Worm (Caenorhabditis elegans) whole organism, L4 larva: ENCODE results near the gene R09A8.1.

Source experiments
- D1046.2 ChIP-seq: fragments of 200-800 bp; sonication (Bioruptor generic); IDR thresholded peaks from 2 replicates; pipeline ENCODE4 v1.3.6; 2022; ENCODE audit warnings: missing genetic modification characterization, missing compliant biosample characterization
- F26F4.8 ChIP-seq: fragments of 200-800 bp; sonication (Bioruptor generic); conservative IDR thresholded peaks from 2 replicates; pipeline ENCODE4 v1.3.6; 2022; ENCODE audit warnings: missing genetic modification characterization, missing compliant biosample characterization
- R02D3.7 ChIP-seq: fragments of 150-350 bp; sonication (generic microtip); optimal IDR thresholded peaks from 3 replicates; lab custom pipeline; 2014; ENCODE audit warnings: missing biosample characterization, missing genetic modification characterization
- aha-1 ChIP-seq: fragments of 150-350 bp; peaks from one replicate; lab custom pipeline; 2014; ENCODE audit warnings: missing biosample characterization, missing genetic modification characterization
- aly-2 ChIP-seq: sonication (generic microtip); optimal IDR thresholded peaks from 2 replicates; lab custom pipeline; 2018; ENCODE audit warnings: missing biosample characterization, missing genetic modification characterization
- ama-1 ChIP-seq: fragments of 150-350 bp; optimal IDR thresholded peaks from 2 replicates; lab custom pipeline; 2014; ENCODE audit warnings: inconsistent platforms, mixed read lengths
- attf-4 ChIP-seq: sonication (generic microtip); optimal IDR thresholded peaks from 3 replicates; lab custom pipeline; 2017; ENCODE audit warnings: missing biosample characterization, missing genetic modification characterization
- ceh-32 ChIP-seq: sonication (generic microtip); optimal IDR thresholded peaks from 2 replicates; lab custom pipeline; 2016; ENCODE audit warnings: mild to moderate bottlenecking, missing genetic modification characterization, missing compliant biosample characterization; ENCODE audit not compliant: poor library complexity
- ceh-44 ChIP-seq: fragments of 200-800 bp; sonication (Bioruptor generic); IDR thresholded peaks from 2 replicates; pipeline ENCODE4 v1.3.6; 2022; ENCODE audit warnings: missing genetic modification reagents, missing genetic modification characterization, missing compliant biosample characterization
- ceh-62 ChIP-seq: sonication (generic microtip); optimal IDR thresholded peaks from 2 replicates; lab custom pipeline; 2017; ENCODE audit warnings: missing biosample characterization, missing genetic modification characterization
- cey-2 ChIP-seq: sonication (generic microtip); optimal IDR thresholded peaks from 3 replicates; lab custom pipeline; 2017; ENCODE audit warnings: missing genetic modification characterization, mild to moderate bottlenecking, missing compliant biosample characterization, antibody characterized with exemption, borderline replicate concordance; ENCODE audit not compliant: insufficient read depth
- ctbp-1 ChIP-seq: fragments of 200-800 bp; sonication (Bioruptor generic); IDR thresholded peaks from 2 replicates; pipeline ENCODE4 v1.3.6; 2022; ENCODE audit warnings: missing genetic modification reagents, missing genetic modification characterization, missing compliant biosample characterization
- daf-12 ChIP-seq: fragments of 150-350 bp; optimal IDR thresholded peaks from 2 replicates; lab custom pipeline; 2014; ENCODE audit warnings: missing biosample characterization, missing genetic modification reagents, missing genetic modification characterization
- daf-8 ChIP-seq: fragments of 200-800 bp; sonication (Bioruptor generic); IDR thresholded peaks from 2 replicates; pipeline ENCODE4 v1.3.6; 2022; ENCODE audit warnings: missing genetic modification characterization, missing compliant biosample characterization
- dmd-8 ChIP-seq: fragments of 200-800 bp; sonication (Bioruptor generic); IDR thresholded peaks from 2 replicates; pipeline ENCODE4 v1.3.6; 2022; ENCODE audit warnings: missing genetic modification characterization, missing compliant biosample characterization
- duxl-1 ChIP-seq: sonication (generic microtip); optimal IDR thresholded peaks from 2 replicates; lab custom pipeline; 2016; ENCODE audit warnings: mild to moderate bottlenecking, missing genetic modification characterization, moderate library complexity, missing compliant biosample characterization; ENCODE audit not compliant: poor library complexity
- fos-1 ChIP-seq: fragments of 150-350 bp; optimal IDR thresholded peaks from 2 replicates; lab custom pipeline; 2014; ENCODE audit warnings: missing biosample characterization, missing genetic modification characterization
- hif-1 ChIP-seq, 2 experiments: sonication (generic microtip); optimal IDR thresholded peaks; 2 replicates each; lab custom pipeline; 2016 to 2017; ENCODE audit warnings: missing compliant biosample characterization in 2 of 2, missing genetic modification characterization in 2 of 2, missing genetic modification reagents in 2 of 2, missing genotype in 2 of 2, mild to moderate bottlenecking in 1 of 2
- hlh-30 ChIP-seq: sonication (generic microtip); optimal IDR thresholded peaks from 2 replicates; lab custom pipeline; 2017; ENCODE audit warnings: antibody characterized with exemption, mild to moderate bottlenecking, missing genetic modification characterization, missing compliant biosample characterization; ENCODE audit not compliant: insufficient read depth
- lim-7 ChIP-seq: fragments of 200-800 bp; sonication (Bioruptor generic); IDR thresholded peaks from 2 replicates; pipeline ENCODE4 v1.3.6; 2022; ENCODE audit warnings: missing genetic modification characterization, missing compliant biosample characterization
- lin-13 ChIP-seq: fragments of 150-350 bp; optimal IDR thresholded peaks from 2 replicates; lab custom pipeline; 2014; ENCODE audit warnings: missing biosample characterization, missing genetic modification reagents, missing genetic modification characterization
- lin-15B ChIP-seq: fragments of 150-350 bp; sonication (generic microtip); optimal IDR thresholded peaks from 3 replicates; lab custom pipeline; 2014; ENCODE audit warnings: missing biosample characterization, missing genetic modification characterization
- lin-38 ChIP-seq: fragments of 200-800 bp; sonication (Bioruptor generic); IDR thresholded peaks from 2 replicates; pipeline ENCODE4 v1.3.6; 2022; ENCODE audit warnings: missing genetic modification reagents, missing genetic modification characterization, missing compliant biosample characterization
- madf-9 ChIP-seq: fragments of 200-800 bp; sonication (Bioruptor generic); conservative IDR thresholded peaks from 2 replicates; pipeline ENCODE4 v1.3.6; 2022; ENCODE audit warnings: missing genetic modification reagents, missing genetic modification characterization, missing compliant biosample characterization
- nhr-10 ChIP-seq: fragments of 150-350 bp; optimal IDR thresholded peaks from 2 replicates; lab custom pipeline; 2014; ENCODE audit warnings: missing biosample characterization, missing genetic modification characterization
- nhr-102 ChIP-seq: sonication (generic microtip); optimal IDR thresholded peaks from 2 replicates; lab custom pipeline; 2016; ENCODE audit warnings: mild to moderate bottlenecking, missing genetic modification characterization, moderate library complexity, missing compliant biosample characterization
- nhr-11 ChIP-seq: fragments of 150-350 bp; optimal IDR thresholded peaks from 2 replicates; lab custom pipeline; 2014; ENCODE audit warnings: missing biosample characterization, missing genetic modification characterization
- nhr-111 ChIP-seq: fragments of 200-800 bp; sonication (Bioruptor generic); optimal IDR thresholded peaks from 2 replicates; lab custom pipeline; 2018; ENCODE audit warnings: mild to moderate bottlenecking, missing genetic modification characterization, missing compliant biosample characterization
- nhr-42 ChIP-seq: fragments of 200-800 bp; sonication (Bioruptor generic); IDR thresholded peaks from 2 replicates; pipeline ENCODE4 v1.3.6; 2022; ENCODE audit warnings: missing genetic modification characterization, missing compliant biosample characterization
- nhr-77 ChIP-seq: fragments of 150-350 bp; optimal IDR thresholded peaks from 2 replicates; lab custom pipeline; 2014; ENCODE audit warnings: missing biosample characterization, missing genetic modification characterization
- pha-4 ChIP-seq, 2 experiments: fragments of 150-350 bp in 1 of 2; fragments of 200-800 bp in 1 of 2; sonication (Bioruptor generic) in 1 of 2; IDR thresholded peaks in 1 of 2; optimal IDR thresholded peaks in 1 of 2; 2 replicates each; pipeline versions ENCODE4 v1.3.6 to Lab custom; 2014 to 2022; ENCODE audit warnings: missing genetic modification characterization in 2 of 2, missing genetic modification reagents in 2 of 2, missing biosample characterization in 1 of 2, missing compliant biosample characterization in 1 of 2
- php-3 ChIP-seq: fragments of 200-800 bp; sonication (Bioruptor generic); IDR thresholded peaks from 2 replicates; pipeline ENCODE4 v1.3.6; 2022; ENCODE audit warnings: missing genetic modification reagents, missing genetic modification characterization, missing compliant biosample characterization
- set-16 ChIP-seq: fragments of 200-800 bp; sonication (Bioruptor generic); IDR thresholded peaks from 2 replicates; pipeline ENCODE4 v1.3.6; 2022; ENCODE audit warnings: missing genetic modification reagents, missing genetic modification characterization, missing compliant biosample characterization
- skn-1 ChIP-seq: fragments of 150-350 bp; optimal IDR thresholded peaks from 2 replicates; lab custom pipeline; 2014; ENCODE audit warnings: missing biosample characterization, missing genetic modification characterization
- snpc-1.2 ChIP-seq: fragments of 200-800 bp; sonication (Bioruptor generic); IDR thresholded peaks from 2 replicates; pipeline ENCODE4 v1.3.6; 2022; ENCODE audit warnings: missing genetic modification reagents, missing genetic modification characterization, missing compliant biosample characterization
- tra-1 ChIP-seq: fragments of 200-800 bp; sonication (Bioruptor generic); IDR thresholded peaks from 2 replicates; pipeline ENCODE4 v1.3.6; 2022; ENCODE audit warnings: missing genetic modification reagents, missing genetic modification characterization, missing compliant biosample characterization
- zip-11 ChIP-seq: fragments of 200-800 bp; sonication (Bioruptor generic); IDR thresholded peaks from 2 replicates; pipeline ENCODE4 v1.3.6; 2022; ENCODE audit warnings: missing genetic modification characterization, missing compliant biosample characterization
- ztf-11 ChIP-seq: fragments of 150-350 bp; optimal IDR thresholded peaks from 2 replicates; lab custom pipeline; 2014; ENCODE audit warnings: missing biosample characterization, missing genetic modification characterization

Gene R09A8.1

DNA sequence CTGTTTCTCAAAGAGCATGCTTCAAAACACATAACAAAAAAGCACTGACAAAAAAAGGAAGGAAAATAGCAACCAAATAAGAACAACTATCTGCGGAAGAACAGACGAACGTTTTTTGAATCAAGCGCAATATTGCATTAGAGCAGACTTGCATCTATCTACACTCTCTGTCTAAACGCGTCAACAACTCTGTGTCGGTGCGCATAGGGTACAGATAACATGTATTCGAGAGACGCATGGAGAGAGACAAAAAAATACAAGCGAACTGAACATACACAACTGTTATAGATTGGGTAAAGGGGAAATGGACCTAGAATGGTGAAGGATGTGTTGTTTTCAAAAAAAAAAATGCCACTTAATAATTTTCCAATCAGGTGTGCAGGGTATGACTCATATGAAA, 21.5 kb downstream of the R09A8.1 start (continued):
- no peak for TF ChIP-seq duxl-1 (tag; lab: Kevin White, UChicago)
- no peak for TF ChIP-seq dmd-8 (GFP tag; lab: Robert Waterston, UW)
- no peak for TF ChIP-seq F26F4.8 (GFP tag; lab: Robert Waterston, UW)
- no peak for TF ChIP-seq php-3
- no peak for TF ChIP-seq nhr-10 (tag; lab: Kevin White, UChicago)
- TF ChIP-seq lin-38 (GFP tag; lab: Robert Waterston, UW): peak; percentile 80
- no peak for TF ChIP-seq ctbp-1 (GFP tag; lab: Robert Waterston, UW)
- no peak for TF ChIP-seq hif-1 (tag; optimal IDR thresholded peaks at IDR 0.05; lab: Kevin White, UChicago)
- TF ChIP-seq nhr-102: peak; percentile 2
- no peak for TF ChIP-seq ceh-32 (tag; lab: Kevin White, UChicago)
- no peak for TF ChIP-seq attf-4 (tag; lab: Kevin White, UChicago)
- TF ChIP-seq hlh-30: peak; percentile 27
- no peak for TF ChIP-seq daf-8
- TF ChIP-seq snpc-1.2 (GFP tag; lab: Robert Waterston, UW): no peak

- TF ChIP-seq ama-1 (lab: Kevin White, UChicago) (no peak), skn-1 (tag; lab: Kevin White, UChicago) (no peak), nhr-77 (tag; lab: Kevin White, UChicago) (no peak), lin-15B (tag; lab: Kevin White, UChicago) (no peak), set-16 (GFP tag; lab: Robert Waterston, UW) (peak; percentile 91), lim-7 (0 out of 2 replicates have a peak, but pooled peaks have one; percentile 4), nhr-102 (no peak), ceh-44 (GFP tag; lab: Robert Waterston, UW) (no peak), lin-38 (GFP tag; lab: Robert Waterston, UW) (no peak), D1046.2 (GFP tag; lab: Robert Waterston, UW) (0 out of 2 replicates have a peak, but pooled peaks have one; percentile 26), fos-1 (no peak), daf-12 (tag; lab: Kevin White, UChicago) (no peak)
Measured at ce11 chrX:12636242-12636641, 22.7 kb downstream of the R09A8.1 start.

DNA sequence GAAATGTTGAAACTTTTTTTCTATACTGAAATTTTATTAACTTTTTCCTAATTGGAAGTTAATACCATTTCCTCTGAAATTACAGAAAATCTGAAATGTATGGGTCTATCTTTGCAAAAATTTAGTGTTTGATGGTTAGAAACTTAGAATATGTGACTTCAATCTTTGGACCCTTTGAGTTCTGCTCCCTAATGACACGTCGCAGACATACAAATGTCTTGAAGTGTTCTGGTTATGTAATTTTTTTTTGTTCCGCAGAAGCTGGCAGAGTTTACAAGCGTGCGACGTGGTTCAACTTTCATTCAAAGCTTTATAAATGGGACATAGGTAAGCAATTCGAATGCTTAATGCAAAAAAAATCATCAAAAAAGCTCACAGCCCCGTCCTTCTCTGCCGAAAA, 24.4 kb downstream of the R09A8.1 start:
- no peak for TF ChIP-seq nhr-42
- TF ChIP-seq aha-1: peak; percentile 94

DNA sequence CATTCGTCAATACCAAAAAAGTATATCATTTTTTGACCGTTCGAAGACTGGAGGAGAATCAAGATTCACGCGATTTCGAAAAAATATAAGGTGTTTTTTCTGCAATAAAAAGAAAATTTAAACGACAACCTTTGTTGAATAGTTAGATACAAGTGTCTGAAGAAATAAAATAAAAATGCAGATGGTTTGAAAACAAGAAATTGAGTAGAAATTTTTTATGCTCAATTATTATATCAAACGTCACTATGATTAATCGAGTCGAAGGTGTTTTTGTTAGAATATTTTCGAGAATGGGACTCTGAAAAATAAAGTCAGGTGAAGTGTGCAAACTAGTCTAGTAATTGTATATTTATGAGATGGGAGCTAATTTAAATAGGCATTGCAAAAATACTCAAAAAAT, 26.9 kb downstream of the R09A8.1 start, which contains the start of gene R09A8.5:
TSS of gene R09A8.5 (minus strand) at position 101 of the 400 bp plus-strand sequence.
- TF ChIP-seq zip-11 (GFP tag; lab: Robert Waterston, UW) (no peak), ztf-11 (tag; lab: Kevin White, UChicago) (no peak), lin-13 (no peak), madf-9 (GFP tag; lab: Robert Waterston, UW) (no peak), cey-2 (tag; lab: Kevin White, UChicago) (no peak), ceh-62 (tag; lab: Kevin White, UChicago) (no peak), daf-8 (no peak), lin-15B (tag; lab: Kevin White, UChicago) (no peak), nhr-11 (tag; lab: Kevin White, UChicago) (no peak), hlh-30 (no peak)

DNA sequence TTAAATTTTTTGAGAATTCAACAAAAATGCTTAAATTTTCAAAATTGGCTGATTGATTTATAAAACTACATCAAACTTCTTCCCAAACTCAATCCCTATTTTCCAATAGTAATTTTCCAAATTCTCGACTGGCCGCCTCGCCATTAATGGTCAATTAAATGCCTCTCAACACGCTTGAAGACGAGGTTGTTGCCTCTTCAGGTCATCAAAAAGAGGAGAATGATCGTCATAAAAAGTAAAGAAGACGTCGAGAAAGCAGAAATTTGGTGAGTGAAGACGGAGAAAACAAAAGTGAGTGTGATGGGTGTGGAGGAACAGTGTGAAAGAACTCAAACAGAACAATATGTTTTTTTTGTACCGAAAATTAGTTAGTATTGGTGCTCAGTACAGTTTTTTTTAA, 27.4 kb downstream of the R09A8.1 start:
- TF ChIP-seq pha-4 (GFP tag; IDR thresholded peaks at IDR 0.05; lab: Robert Waterston, UW) (no peak), pha-4 (tag; optimal IDR thresholded peaks at IDR 0.05; lab: Kevin White, UChicago) (no peak), nhr-111 (GFP tag; lab: Kevin White, UChicago) (no peak), snpc-1.2 (GFP tag; lab: Robert Waterston, UW) (no peak), tra-1 (no peak), R02D3.7 (no peak), aly-2 (tag; lab: Kevin White, UChicago) (no peak)
